Worm (Caenorhabditis elegans) whole organism, midembryonic: Measurements from ENCODE around the gene C39E9.7.

Source experiments
- T22C8.4 ChIP-seq: fragments of 200-800 bp; sonication (Bioruptor generic); IDR thresholded peaks from 2 replicates; pipeline ENCODE4 v1.3.6; 2022; ENCODE audit warnings: missing genetic modification characterization, missing compliant biosample characterization
- cog-1 ChIP-seq: sonication (generic microtip); optimal IDR thresholded peaks from 2 replicates; lab custom pipeline; 2016; ENCODE audit warnings: missing genetic modification characterization, missing compliant biosample characterization
- flt-1 ChIP-seq: fragments of 200-800 bp; sonication (Bioruptor generic); IDR thresholded peaks from 2 replicates; pipeline ENCODE4 v1.3.6; 2022; ENCODE audit warnings: missing genetic modification characterization, missing compliant biosample characterization
- klf-2 ChIP-seq: fragments of 200-800 bp; sonication (Bioruptor generic); conservative IDR thresholded peaks from 2 replicates; pipeline ENCODE4 v1.3.6; 2022; ENCODE audit warnings: missing genetic modification reagents, missing genetic modification characterization, missing compliant biosample characterization
- med-1 ChIP-seq: sonication (generic microtip); optimal IDR thresholded peaks from 2 replicates; lab custom pipeline; 2017; ENCODE audit warnings: missing genetic modification characterization, mild to moderate bottlenecking, missing compliant biosample characterization, antibody characterized with exemption, missing genetic modification reagents; ENCODE audit not compliant: insufficient read depth
- ref-1 ChIP-seq: fragments of 200-800 bp; sonication (Bioruptor generic); conservative IDR thresholded peaks from 2 replicates; pipeline ENCODE4 v1.3.6; 2022; ENCODE audit warnings: missing genetic modification reagents, missing genetic modification characterization, missing compliant biosample characterization
- tab-1 ChIP-seq: fragments of 200-800 bp; sonication (Bioruptor generic); IDR thresholded peaks from 2 replicates; pipeline ENCODE4 v1.3.6; 2022; ENCODE audit warnings: missing genetic modification characterization, missing compliant biosample characterization
- ztf-23 ChIP-seq: fragments of 200-800 bp; sonication (Bioruptor generic); IDR thresholded peaks from 2 replicates; pipeline ENCODE4 v1.3.6; 2022; ENCODE audit warnings: missing genetic modification reagents, missing genetic modification characterization, missing compliant biosample characterization
- ztf-29 ChIP-seq: fragments of 200-800 bp; sonication (Bioruptor generic); IDR thresholded peaks from 2 replicates; pipeline ENCODE4 v1.3.6; 2022; ENCODE audit warnings: missing genetic modification reagents, missing genetic modification characterization, missing compliant biosample characterization

C39E9.7 gene

DNA sequence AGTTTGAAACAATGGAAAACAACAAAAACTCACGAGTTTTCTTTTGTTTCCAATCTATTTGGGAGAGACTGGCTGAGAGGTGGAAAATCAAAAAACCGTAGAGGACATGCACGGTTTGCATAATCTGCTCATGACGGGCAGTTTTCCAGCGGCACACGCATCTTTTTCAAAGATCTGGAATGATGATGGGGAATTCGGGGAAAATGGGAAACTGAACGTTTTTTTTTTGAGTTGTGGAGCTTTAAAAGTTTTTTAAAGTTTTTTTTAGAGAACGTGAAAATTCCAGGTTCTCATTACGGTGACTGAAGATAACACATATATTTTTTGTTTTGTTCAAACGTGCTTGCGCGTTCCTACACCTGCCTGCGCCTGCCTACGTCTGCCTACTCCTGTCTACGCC, at the start of gene C39E9.7:
Gene C39E9.7, minus strand, starts transcription at position 101 of the 400 bp plus-strand sequence.
- TF ChIP-seq tab-1 (GFP tag; lab: Robert Waterston, UW) (no peak), flt-1 (GFP tag; lab: Robert Waterston, UW) (no peak), klf-2 (GFP tag; lab: Robert Waterston, UW) (no peak), cog-1 (no peak)

DNA sequence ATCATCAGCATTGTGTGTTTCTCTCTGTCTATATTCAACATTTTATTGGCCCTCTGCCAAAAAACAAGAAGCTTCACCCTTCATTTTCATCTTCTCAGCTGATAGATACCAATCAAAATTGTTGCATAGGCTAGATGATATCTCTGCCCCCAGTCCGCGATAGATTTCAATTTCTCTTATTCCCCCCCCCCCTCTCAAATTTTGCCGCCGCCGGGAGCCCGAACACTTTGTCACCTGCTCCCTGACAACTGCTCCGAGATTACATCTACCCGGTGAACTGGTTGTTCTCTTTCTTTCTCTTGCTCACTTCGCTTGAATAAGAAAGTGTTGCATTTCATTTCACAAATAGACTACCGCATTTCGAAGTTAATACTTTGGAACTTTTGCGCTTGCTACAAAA, 49.5 kb upstream of the C39E9.7 start:
- TF ChIP-seq med-1 (GFP tag; lab: Kevin White, UChicago), result no peak
- no peak for TF ChIP-seq cog-1
- no peak for TF ChIP-seq ref-1 (GFP tag; lab: Robert Waterston, UW)
- no peak for TF ChIP-seq ztf-29 (GFP tag; lab: Robert Waterston, UW)
- TF ChIP-seq tab-1 (GFP tag; lab: Robert Waterston, UW), result no peak
- no peak for TF ChIP-seq flt-1 (GFP tag; lab: Robert Waterston, UW)
- no peak for TF ChIP-seq ztf-23 (GFP tag; lab: Robert Waterston, UW)
- TF ChIP-seq klf-2 (GFP tag; lab: Robert Waterston, UW), result no peak
- TF ChIP-seq T22C8.4 (GFP tag; lab: Robert Waterston, UW), result no peak

DNA sequence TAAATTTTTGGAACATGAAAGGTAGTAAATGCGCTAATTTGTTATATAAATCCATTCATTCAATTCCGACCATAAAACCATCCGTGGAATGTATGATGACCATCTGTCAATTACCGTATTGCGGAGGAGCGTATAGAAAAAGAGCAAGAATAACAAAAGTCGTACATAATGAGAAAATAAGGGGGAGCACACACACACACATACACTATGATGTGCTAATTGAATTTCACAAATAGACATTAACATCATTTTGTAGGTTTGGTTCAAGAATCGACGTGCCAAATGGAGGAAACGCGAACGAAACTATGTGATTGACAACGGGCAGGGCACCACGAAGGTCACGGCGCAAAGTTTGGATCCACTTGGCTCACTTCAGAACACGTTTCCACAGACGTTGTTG, 44.9 kb upstream of the C39E9.7 start:
- TF ChIP-seq flt-1 (GFP tag; lab: Robert Waterston, UW) (no peak), ztf-29 (GFP tag; lab: Robert Waterston, UW) (no peak), klf-2 (GFP tag; lab: Robert Waterston, UW) (no peak), ref-1 (GFP tag; lab: Robert Waterston, UW) (no peak), med-1 (GFP tag; lab: Kevin White, UChicago) (no peak), ztf-23 (GFP tag; lab: Robert Waterston, UW) (no peak), T22C8.4 (GFP tag; lab: Robert Waterston, UW) (no peak), tab-1 (GFP tag; lab: Robert Waterston, UW) (no peak), cog-1 (no peak)

DNA sequence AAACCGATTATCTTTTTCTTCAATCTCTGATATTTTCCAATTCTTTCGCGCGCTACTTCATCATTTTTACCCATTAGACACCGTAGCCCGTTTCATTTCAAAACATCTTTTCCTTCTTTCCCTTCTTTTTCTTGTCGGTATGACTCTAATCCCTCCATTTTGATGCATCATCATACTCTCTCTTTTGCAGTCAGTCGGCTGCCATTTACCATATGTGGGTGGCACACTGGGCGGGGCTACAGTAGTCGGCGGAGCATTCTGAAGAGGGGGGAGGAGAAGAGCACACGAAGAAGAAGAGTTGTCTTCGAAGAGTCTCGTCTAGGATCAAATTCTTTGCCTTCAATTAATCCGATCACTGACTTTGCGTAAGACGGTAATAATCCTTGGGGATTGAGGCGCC, 42.3 kb upstream of the C39E9.7 start, which contains the start of gene unc-30:
Gene unc-30, plus strand, starts transcription at position 184 of the 400 bp plus-strand sequence.
- TF ChIP-seq tab-1 (GFP tag; lab: Robert Waterston, UW), result no peak
- TF ChIP-seq ref-1 (GFP tag; lab: Robert Waterston, UW), result no peak
- TF ChIP-seq ztf-23 (GFP tag; lab: Robert Waterston, UW), result no peak
- no peak for TF ChIP-seq med-1 (GFP tag; lab: Kevin White, UChicago)
- no peak for TF ChIP-seq flt-1 (GFP tag; lab: Robert Waterston, UW)
- TF ChIP-seq klf-2 (GFP tag; lab: Robert Waterston, UW), result no peak
- TF ChIP-seq cog-1, result no peak
- TF ChIP-seq ztf-29 (GFP tag; lab: Robert Waterston, UW), result no peak
- no peak for TF ChIP-seq T22C8.4 (GFP tag; lab: Robert Waterston, UW)

DNA sequence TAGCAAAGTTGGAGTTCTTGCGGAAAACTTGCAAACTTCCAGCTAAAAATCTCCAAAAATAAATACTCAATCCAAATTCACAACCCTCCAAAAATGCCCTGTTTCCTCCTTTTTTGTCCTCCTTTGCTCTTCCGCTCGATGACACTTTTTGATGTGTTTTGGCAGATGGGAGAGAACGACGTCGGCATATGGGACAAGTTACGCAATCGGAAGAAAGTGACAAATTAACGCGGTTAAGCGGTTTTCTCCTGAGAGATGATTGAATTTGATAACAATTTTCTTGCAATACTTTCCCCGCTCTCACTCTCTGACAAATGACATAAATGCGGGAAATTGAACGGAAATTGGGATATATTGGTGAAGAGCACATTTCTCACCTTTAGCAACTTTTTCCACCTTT, 40.2 kb upstream of the C39E9.7 start:
- TF ChIP-seq klf-2 (GFP tag; lab: Robert Waterston, UW) (no peak), ref-1 (GFP tag; lab: Robert Waterston, UW) (no peak), ztf-29 (GFP tag; lab: Robert Waterston, UW) (no peak), flt-1 (GFP tag; lab: Robert Waterston, UW) (no peak), tab-1 (GFP tag; lab: Robert Waterston, UW) (no peak), cog-1 (no peak), med-1 (GFP tag; lab: Kevin White, UChicago) (no peak), T22C8.4 (GFP tag; lab: Robert Waterston, UW) (no peak), ztf-23 (GFP tag; lab: Robert Waterston, UW) (no peak)

DNA sequence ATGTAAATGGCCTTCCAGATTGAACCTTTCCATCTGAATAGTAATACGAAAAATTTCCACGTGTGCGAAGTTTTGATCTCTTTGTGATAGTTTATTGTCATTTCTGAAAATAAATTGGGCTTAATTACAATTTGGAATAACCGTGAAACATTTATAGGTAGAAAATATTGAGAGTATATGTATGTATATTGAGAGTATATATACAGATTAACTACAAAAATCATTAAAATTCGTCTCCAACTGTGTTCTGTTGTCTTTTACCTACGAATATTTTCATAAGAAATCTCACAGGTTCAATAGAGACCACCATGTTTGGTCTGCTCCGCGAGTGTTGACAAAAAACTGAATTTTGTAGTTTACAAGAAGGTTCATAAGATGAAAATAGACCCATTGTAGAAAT, 36.5 kb upstream of the C39E9.7 start, which contains the start of gene best-2:
Gene best-2, minus strand, starts transcription at position 101 of the 400 bp plus-strand sequence.
- TF ChIP-seq flt-1 (GFP tag; lab: Robert Waterston, UW), result no peak
- no peak for TF ChIP-seq cog-1
- TF ChIP-seq ztf-23 (GFP tag; lab: Robert Waterston, UW), result no peak
- TF ChIP-seq ztf-29 (GFP tag; lab: Robert Waterston, UW), result no peak
- TF ChIP-seq klf-2 (GFP tag; lab: Robert Waterston, UW), result no peak
- no peak for TF ChIP-seq T22C8.4 (GFP tag; lab: Robert Waterston, UW)
- TF ChIP-seq med-1 (GFP tag; lab: Kevin White, UChicago), result no peak
- TF ChIP-seq ref-1 (GFP tag; lab: Robert Waterston, UW), result no peak
- no peak for TF ChIP-seq tab-1 (GFP tag; lab: Robert Waterston, UW)

DNA sequence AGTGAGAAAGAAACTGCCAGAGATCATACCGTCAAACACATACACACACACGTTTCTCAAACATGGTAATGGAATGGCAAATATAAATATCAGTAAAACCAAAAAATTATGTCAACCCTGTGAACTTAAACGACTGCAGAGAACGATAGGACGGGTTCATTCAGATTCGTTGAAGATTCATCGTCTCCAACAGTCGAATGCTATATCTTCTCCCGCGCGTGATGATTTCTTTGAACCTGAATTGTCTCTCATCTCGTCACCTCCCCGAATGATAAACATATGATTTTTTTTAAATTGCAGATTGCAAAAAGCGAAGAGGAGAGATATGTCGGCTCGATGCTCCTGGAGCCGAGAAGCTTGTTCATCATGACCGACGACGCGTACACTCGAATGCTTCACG, 34.4 kb upstream of the C39E9.7 start:
- no peak for TF ChIP-seq flt-1 (GFP tag; lab: Robert Waterston, UW)
- no peak for TF ChIP-seq ztf-23 (GFP tag; lab: Robert Waterston, UW)
- TF ChIP-seq med-1 (GFP tag; lab: Kevin White, UChicago), result no peak
- no peak for TF ChIP-seq T22C8.4 (GFP tag; lab: Robert Waterston, UW)
- TF ChIP-seq klf-2 (GFP tag; lab: Robert Waterston, UW), result no peak
- TF ChIP-seq ztf-29 (GFP tag; lab: Robert Waterston, UW), result no peak
- no peak for TF ChIP-seq cog-1
- TF ChIP-seq ref-1 (GFP tag; lab: Robert Waterston, UW), result no peak
- TF ChIP-seq tab-1 (GFP tag; lab: Robert Waterston, UW), result no peak

DNA sequence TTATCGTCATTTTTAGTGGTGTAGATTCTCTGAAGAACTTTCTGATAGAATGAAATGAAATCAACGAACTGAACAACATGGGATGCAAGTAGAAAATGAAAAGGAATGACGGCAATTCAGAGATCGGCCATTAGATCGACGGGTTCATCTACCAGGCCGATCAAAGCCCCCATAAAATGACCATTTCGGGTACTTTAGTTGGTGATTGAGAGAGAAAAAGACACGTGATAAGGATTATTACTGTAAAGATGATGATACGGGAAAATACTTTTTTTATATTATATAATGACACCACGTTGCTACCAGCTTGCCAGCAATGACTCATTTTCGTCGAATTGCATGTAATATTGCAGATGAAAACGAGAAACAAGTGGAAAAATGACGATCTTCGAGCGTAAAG, 33.2 kb upstream of the C39E9.7 start, which contains the start of gene best-1:
Gene best-1, minus strand, starts transcription at position 29 of the 400 bp plus-strand sequence.
- TF ChIP-seq cog-1, result no peak
- no peak for TF ChIP-seq flt-1 (GFP tag; lab: Robert Waterston, UW)
- no peak for TF ChIP-seq klf-2 (GFP tag; lab: Robert Waterston, UW)
- no peak for TF ChIP-seq ref-1 (GFP tag; lab: Robert Waterston, UW)

DNA sequence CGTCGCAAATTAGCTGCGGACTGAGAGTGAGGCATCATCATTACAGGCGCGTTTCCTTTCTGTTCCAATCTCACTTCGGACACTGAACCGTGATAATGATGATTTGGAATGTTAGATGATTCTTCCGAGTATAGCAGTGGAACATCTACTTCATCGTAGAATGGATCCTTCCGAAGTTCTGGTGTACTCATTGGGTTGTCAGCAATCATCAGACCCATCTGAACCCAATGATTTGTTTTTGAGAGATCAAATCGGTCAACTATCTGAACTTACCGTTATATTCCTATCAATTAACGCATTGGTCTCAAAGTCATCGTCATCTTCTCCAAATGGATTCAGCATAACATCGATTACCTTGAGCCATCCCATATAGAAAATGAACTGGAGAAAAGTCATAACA, 31.9 kb upstream of the C39E9.7 start:
- no peak for TF ChIP-seq tab-1 (GFP tag; lab: Robert Waterston, UW)
- no peak for TF ChIP-seq T22C8.4 (GFP tag; lab: Robert Waterston, UW)
- no peak for TF ChIP-seq ztf-23 (GFP tag; lab: Robert Waterston, UW)
- TF ChIP-seq med-1 (GFP tag; lab: Kevin White, UChicago), result no peak
- no peak for TF ChIP-seq cog-1
- no peak for TF ChIP-seq ztf-29 (GFP tag; lab: Robert Waterston, UW)
- no peak for TF ChIP-seq klf-2 (GFP tag; lab: Robert Waterston, UW)
- TF ChIP-seq ref-1 (GFP tag; lab: Robert Waterston, UW), result no peak
- no peak for TF ChIP-seq flt-1 (GFP tag; lab: Robert Waterston, UW)
